Fruit fly (Drosophila melanogaster): ENCODE results near the gene CG34273.

CG34273 gene

dm6 chr3R:14516742-14517141, at the start of gene CG34273:
CG34273 (plus strand) TSS chr3R:14517042.
- TF ChIP-seq CG1233 (GFP tag; optimal IDR thresholded peaks at IDR 0.05) (no peak), caup (GFP tag; optimal IDR thresholded peaks at IDR 0.05; ENCODE audit: severe bottlenecking) (no peak), CG1529 (GFP tag; optimal IDR thresholded peaks at IDR 0.05) (no peak), Dp (GFP tag; optimal IDR thresholded peaks at IDR 0.05) (no peak), sim (GFP tag; IDR thresholded peaks at IDR 0.05) (no peak), CG7839 (tag; optimal IDR thresholded peaks at IDR 0.05) (no peak), NK7.1 (GFP tag; optimal IDR thresholded peaks at IDR 0.05) (no peak), Trl (optimal IDR thresholded peaks at IDR 0.05) (no peak), Trl (GFP tag; optimal IDR thresholded peaks at IDR 0.05) (no peak), dan (GFP tag; IDR thresholded peaks at IDR 0.05) (no peak)

DNA sequence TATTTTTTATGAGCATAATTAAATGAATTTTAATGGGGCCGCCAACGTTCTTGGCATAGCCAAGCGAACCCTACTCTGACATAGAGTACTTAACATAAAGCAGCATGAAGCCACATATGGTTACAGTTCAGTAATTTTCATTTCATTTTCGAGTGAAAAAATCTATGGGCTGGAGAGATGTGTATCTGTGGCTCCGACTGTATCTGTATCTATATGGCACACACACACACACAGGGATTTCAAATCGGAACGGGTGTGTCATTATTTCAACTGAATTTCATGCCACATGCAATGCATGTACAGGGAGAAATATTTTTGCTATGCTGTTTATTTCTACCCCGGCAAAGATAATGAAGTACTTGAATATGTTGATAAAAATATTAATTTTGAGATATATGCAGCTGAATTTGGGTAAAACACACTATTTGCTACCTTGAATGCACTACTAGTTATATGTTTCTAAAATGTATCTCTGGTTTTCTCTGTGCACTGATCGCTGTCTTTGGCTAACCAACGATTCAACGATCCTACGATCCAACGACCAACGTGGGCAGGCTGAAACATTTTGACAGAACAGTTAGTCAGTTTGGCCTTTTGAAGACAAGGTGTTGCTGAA, 49.5 kb upstream of the CG34273 start:
- TF ChIP-seq CG11560 (tag; IDR thresholded peaks at IDR 0.05) (no peak), Meics (GFP tag; optimal IDR thresholded peaks at IDR 0.05) (no peak), CG12236 (GFP tag; optimal IDR thresholded peaks at IDR 0.05) (no peak), zf30C (GFP tag; optimal IDR thresholded peaks at IDR 0.05) (peak; percentile 47), CG11456 (GFP tag; IDR thresholded peaks at IDR 0.05) (no peak), chm (GFP tag; IDR thresholded peaks at IDR 0.05) (0 out of 2 replicates have a peak, but pooled peaks have one; percentile 20), CG2199 (GFP tag; IDR thresholded peaks at IDR 0.05) (peak; percentile 60; the same call in 1 of the 3 replicates), Ets65A (GFP tag) (no peak), MESR4 (GFP tag; optimal IDR thresholded peaks at IDR 0.05) (no peak), D19A (tag; optimal IDR thresholded peaks at IDR 0.05) (peak; percentile 88), CG30431 (GFP tag; optimal IDR thresholded peaks at IDR 0.05) (no peak), CG15479 (GFP tag; optimal IDR thresholded peaks at IDR 0.05) (no peak), Dref (GFP tag; IDR thresholded peaks at IDR 0.05) (no peak), CG1603 (tag; optimal IDR thresholded peaks at IDR 0.05) (peak; percentile 19), CG17186 (GFP tag; optimal IDR thresholded peaks at IDR 0.05) (no peak), Scr (GFP tag; IDR thresholded peaks at IDR 0.05; ENCODE audit: partially characterized antibody) (no peak), CG17829 (tag; optimal IDR thresholded peaks at IDR 0.05) (peak; percentile 7), onecut (GFP tag; IDR thresholded peaks at IDR 0.05) (no peak), Nf-YC (tag; optimal IDR thresholded peaks at IDR 0.05) (no peak), CG17328 (GFP tag; IDR thresholded peaks at IDR 0.05) (peak; percentile 17; the same call in 1 of the 2 replicates), maf-S (GFP tag; optimal IDR thresholded peaks at IDR 0.05) (no peak), pros (GFP tag; optimal IDR thresholded peaks at IDR 0.05) (no peak), twi (tag; optimal IDR thresholded peaks at IDR 0.05) (peak; percentile 97), CG14860 (GFP tag; IDR thresholded peaks at IDR 0.05; ENCODE audit: partially characterized antibody) (no peak), Med (GFP tag) (peak; percentile 46), gem (tag; optimal IDR thresholded peaks at IDR 0.05) (peak; percentile 8), CG18619 (GFP tag; optimal IDR thresholded peaks at IDR 0.05) (no peak), Doc2 (GFP tag; IDR thresholded peaks at IDR 0.05) (no peak), cg (GFP tag; optimal IDR thresholded peaks at IDR 0.05) (peak; percentile 44), pzg (GFP tag; optimal IDR thresholded peaks at IDR 0.05) (no peak), ci (GFP tag; IDR thresholded peaks at IDR 0.05) (0 out of 3 replicates have a peak, but pooled peaks have one; percentile 14), CG17361 (GFP tag; IDR thresholded peaks at IDR 0.05) (0 out of 3 replicates have a peak, but pooled peaks have one; percentile 14), prd (optimal IDR thresholded peaks at IDR 0.05) (no peak), prd (GFP tag; IDR thresholded peaks at IDR 0.05) (0 out of 3 replicates have a peak, but pooled peaks have one; percentile 25), Drgx (GFP tag; IDR thresholded peaks at IDR 0.05) (peak; percentile 64), Oaz (GFP tag; IDR thresholded peaks at IDR 0.05) (no peak), dpn (GFP tag; optimal IDR thresholded peaks at IDR 0.05) (no peak), CG32767 (GFP tag; IDR thresholded peaks at IDR 0.05) (0 out of 2 replicates have a peak, but pooled peaks have one; percentile 33), Stat92E (GFP tag; optimal IDR thresholded peaks at IDR 0.05) (peak in 1 of 3 experiments; percentile 66), CG2712 (tag; optimal IDR thresholded peaks at IDR 0.05) (peak; percentile 0)
